Worm (Caenorhabditis elegans): ENCODE data around the gene srg-15.

- no peak for TF ChIP-seq nhr-77 (tag; optimal IDR thresholded peaks at IDR 0.05)
- TF ChIP-seq ZK546.5 (tag; optimal IDR thresholded peaks at IDR 0.05): no peak
- TF ChIP-seq pha-4 (tag; optimal IDR thresholded peaks at IDR 0.05): no peak
- TF ChIP-seq nhr-25 (tag; optimal IDR thresholded peaks at IDR 0.05): no peak
- peak; percentile 25 for TF ChIP-seq nhr-11 (tag; optimal IDR thresholded peaks at IDR 0.05)
- no peak for TF ChIP-seq snpc-4 (tag; optimal IDR thresholded peaks at IDR 0.05)
These were observed 3.2 kb downstream of the srg-15 start, which contains the start of gene cup-16 for ce11 chrII:8707024-8707423.
